Fruit fly (Drosophila melanogaster) whole organism, adult: ENCODE data around the gene CG13720.

Source experiments
- CG14711 ChIP-seq: fragments of 200-800 bp; sonication (Bioruptor generic); optimal IDR thresholded peaks from 2 replicates; lab custom pipeline; 2018; ENCODE audit warnings: missing biosample characterization, mild to moderate bottlenecking, missing genetic modification characterization, moderate library complexity
- CG33017 ChIP-seq: fragments of 200-800 bp; sonication (Bioruptor generic); optimal IDR thresholded peaks from 2 replicates; lab custom pipeline; 2018; ENCODE audit warnings: missing biosample characterization, mild to moderate bottlenecking, missing genetic modification characterization, moderate library complexity
- CG5204 ChIP-seq: fragments of 200-800 bp; sonication (Bioruptor generic); optimal IDR thresholded peaks from 2 replicates; lab custom pipeline; 2016; ENCODE audit warnings: missing biosample characterization, missing genetic modification characterization
- CG7101 ChIP-seq: fragments of 200-800 bp; sonication (Bioruptor generic); optimal IDR thresholded peaks from 2 replicates; lab custom pipeline; 2018; ENCODE audit warnings: missing biosample characterization, mild to moderate bottlenecking, missing genetic modification characterization, moderate library complexity
- Clk ChIP-seq: fragments of 200-800 bp; sonication (Bioruptor generic); optimal IDR thresholded peaks from 2 replicates; lab custom pipeline; 2017; ENCODE audit warnings: missing biosample characterization, missing genetic modification characterization
- cic ChIP-seq: fragments of 200-800 bp; sonication (Bioruptor generic); optimal IDR thresholded peaks from 2 replicates; lab custom pipeline; 2017; ENCODE audit warnings: missing biosample characterization, mild to moderate bottlenecking, missing genetic modification characterization, moderate library complexity
- ovo ChIP-seq: fragments of 200-800 bp; sonication (Bioruptor generic); optimal IDR thresholded peaks from 2 replicates; lab custom pipeline; 2016; ENCODE audit warnings: missing biosample characterization, missing genetic modification characterization
- toe ChIP-seq: fragments of 200-800 bp; sonication (Bioruptor generic); optimal IDR thresholded peaks from 2 replicates; lab custom pipeline; 2016; ENCODE audit warnings: missing biosample characterization, missing genetic modification characterization

DNA sequence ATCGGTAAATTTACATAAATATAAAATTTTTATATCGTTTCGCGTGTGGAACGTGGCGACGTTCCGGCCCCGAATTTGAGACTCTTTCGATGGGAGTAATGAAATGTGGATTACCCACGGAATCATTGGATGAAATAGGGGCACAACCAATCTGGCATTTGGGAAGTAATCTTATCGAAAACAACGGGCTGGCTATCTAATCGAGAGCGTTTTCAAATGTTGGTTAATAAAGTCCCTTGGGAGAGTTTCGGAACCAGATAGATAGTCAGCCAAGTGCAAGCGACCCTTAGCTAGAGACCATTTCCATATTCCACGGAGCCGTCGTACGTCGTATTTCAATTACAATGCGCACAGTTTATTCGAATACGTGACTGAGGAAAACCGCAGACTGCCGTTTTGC is 49.0 kb upstream of the CG13720 start:
- no peak for TF ChIP-seq CG14711 (tag; lab: Kevin White, UChicago)
- TF ChIP-seq cic (GFP tag; lab: Kevin White, UChicago), result no peak
- no peak for TF ChIP-seq Clk (GFP tag; lab: Kevin White, UChicago)
- no peak for TF ChIP-seq CG33017 (tag; lab: Kevin White, UChicago)
- TF ChIP-seq ovo (GFP tag; lab: Kevin White, UChicago), result no peak
- no peak for TF ChIP-seq toe (GFP tag; lab: Kevin White, UChicago)
- TF ChIP-seq CG7101, result no peak
- no peak for TF ChIP-seq CG5204 (GFP tag; lab: Kevin White, UChicago)
